Fruit fly (Drosophila melanogaster) whole organism, adult: Measurements from ENCODE around the gene Datp.

ENCODE experiments used
- CG11617 ChIP-seq: fragments of 200-800 bp; sonication (Bioruptor generic); optimal IDR thresholded peaks from 2 replicates; lab custom pipeline; 2017; ENCODE audit warnings: mild to moderate bottlenecking, missing biosample characterization, missing genetic modification reagents, missing genetic modification characterization
- CG12768 ChIP-seq: fragments of 200-800 bp; sonication (Bioruptor generic); optimal IDR thresholded peaks from 2 replicates; lab custom pipeline; 2017; ENCODE audit warnings: missing biosample characterization, missing genetic modification characterization, mild to moderate bottlenecking, moderate library complexity, missing genetic modification reagents
- CG14711 ChIP-seq: fragments of 200-800 bp; sonication (Bioruptor generic); optimal IDR thresholded peaks from 2 replicates; lab custom pipeline; 2018; ENCODE audit warnings: missing biosample characterization, mild to moderate bottlenecking, missing genetic modification characterization, moderate library complexity
- CG1620 ChIP-seq: fragments of 200-800 bp; sonication (Bioruptor generic); optimal IDR thresholded peaks from 2 replicates; lab custom pipeline; 2016; ENCODE audit warnings: missing biosample characterization, missing genetic modification characterization
- CG33017 ChIP-seq: fragments of 200-800 bp; sonication (Bioruptor generic); optimal IDR thresholded peaks from 2 replicates; lab custom pipeline; 2018; ENCODE audit warnings: missing biosample characterization, mild to moderate bottlenecking, missing genetic modification characterization, moderate library complexity
- CG5204 ChIP-seq: fragments of 200-800 bp; sonication (Bioruptor generic); optimal IDR thresholded peaks from 2 replicates; lab custom pipeline; 2016; ENCODE audit warnings: missing biosample characterization, missing genetic modification characterization
- CG7045 ChIP-seq: fragments of 200-800 bp; sonication (Bioruptor generic); optimal IDR thresholded peaks from 2 replicates; lab custom pipeline; 2017; ENCODE audit warnings: missing biosample characterization, mild to moderate bottlenecking, missing genetic modification characterization
- CG7101 ChIP-seq: fragments of 200-800 bp; sonication (Bioruptor generic); optimal IDR thresholded peaks from 2 replicates; lab custom pipeline; 2018; ENCODE audit warnings: missing biosample characterization, mild to moderate bottlenecking, missing genetic modification characterization, moderate library complexity
- Clk ChIP-seq: fragments of 200-800 bp; sonication (Bioruptor generic); optimal IDR thresholded peaks from 2 replicates; lab custom pipeline; 2017; ENCODE audit warnings: missing biosample characterization, missing genetic modification characterization
- Crg-1 ChIP-seq: fragments of 200-800 bp; sonication (Bioruptor generic); optimal IDR thresholded peaks from 2 replicates; lab custom pipeline; 2016; ENCODE audit warnings: missing biosample characterization, missing genetic modification characterization
- Hr96 ChIP-seq: fragments of 200-800 bp; sonication (Bioruptor generic); optimal IDR thresholded peaks from 2 replicates; lab custom pipeline; 2016; ENCODE audit warnings: missing biosample characterization, missing genetic modification characterization
- Mnt ChIP-seq: fragments of 200-800 bp; sonication (Bioruptor generic); optimal IDR thresholded peaks from 2 replicates; lab custom pipeline; 2016; ENCODE audit warnings: missing biosample characterization, mild to moderate bottlenecking, missing genetic modification characterization
- bab1 ChIP-seq: fragments of 200-800 bp; sonication (Bioruptor generic); optimal IDR thresholded peaks from 3 replicates; lab custom pipeline; 2019; ENCODE audit warnings: missing biosample characterization, mild to moderate bottlenecking, missing genetic modification characterization, moderate library complexity
- cic ChIP-seq: fragments of 200-800 bp; sonication (Bioruptor generic); optimal IDR thresholded peaks from 2 replicates; lab custom pipeline; 2017; ENCODE audit warnings: missing biosample characterization, mild to moderate bottlenecking, missing genetic modification characterization, moderate library complexity
- cnc ChIP-seq, 2 experiments: fragments of >200 bp; optimal IDR thresholded peaks; 2 replicates each; lab custom pipeline; 2017
- kay ChIP-seq: fragments of 200-800 bp; sonication (Bioruptor generic); peaks from one replicate; lab custom pipeline; 2016; ENCODE audit warnings: missing biosample characterization, missing genetic modification characterization, borderline replicate concordance
- ovo ChIP-seq: fragments of 200-800 bp; sonication (Bioruptor generic); optimal IDR thresholded peaks from 2 replicates; lab custom pipeline; 2016; ENCODE audit warnings: missing biosample characterization, missing genetic modification characterization
- pad ChIP-seq: fragments of 200-800 bp; sonication (Bioruptor generic); optimal IDR thresholded peaks from 3 replicates; lab custom pipeline; 2017; ENCODE audit warnings: missing biosample characterization, missing genetic modification characterization, mild to moderate bottlenecking, moderate library complexity, missing genetic modification reagents
- tj ChIP-seq: fragments of 200-800 bp; sonication (Bioruptor generic); optimal IDR thresholded peaks from 3 replicates; lab custom pipeline; 2017; ENCODE audit warnings: missing biosample characterization, mild to moderate bottlenecking, missing genetic modification characterization, moderate library complexity
- toe ChIP-seq: fragments of 200-800 bp; sonication (Bioruptor generic); optimal IDR thresholded peaks from 2 replicates; lab custom pipeline; 2016; ENCODE audit warnings: missing biosample characterization, missing genetic modification characterization

The Datp gene

dm6 chr2L:9938631-9939256 lies at the start of gene Datp, which contains the start of gene CG4619:
Gene Datp (minus strand): TSS chr2L:9938790.
Gene CG4619 (plus strand): TSS chr2L:9938863.
- peak; percentile 13 for TF ChIP-seq CG7045 (GFP tag; lab: Kevin White, UChicago)
- TF ChIP-seq CG33017, result peak; percentile 32
- TF ChIP-seq tj (GFP tag; lab: Kevin White, UChicago), result no peak
- peak; percentile 84 for TF ChIP-seq Crg-1
- no peak for TF ChIP-seq kay
- peak; percentile 39 for TF ChIP-seq cic (GFP tag; lab: Kevin White, UChicago)
- peak; percentile 77 for TF ChIP-seq pad (GFP tag; lab: Kevin White, UChicago)
- TF ChIP-seq CG5204 (GFP tag; lab: Kevin White, UChicago), result no peak
- peak; percentile 59 for TF ChIP-seq toe (GFP tag; lab: Kevin White, UChicago)
- peak; percentile 82 for TF ChIP-seq CG7101 (tag; lab: Kevin White, UChicago)
- TF ChIP-seq CG11617 (GFP tag; lab: Kevin White, UChicago), result peak; percentile 45
- TF ChIP-seq ovo (GFP tag; lab: Kevin White, UChicago), result peak; percentile 39
- TF ChIP-seq CG12768 (GFP tag; lab: Kevin White, UChicago), result peak; percentile 64
- no peak for TF ChIP-seq Clk (GFP tag; lab: Kevin White, UChicago)
- peak; percentile 66 for TF ChIP-seq Hr96
- TF ChIP-seq CG14711, result peak; percentile 67
- peak; percentile 83 for TF ChIP-seq CG1620 (GFP tag; lab: Kevin White, UChicago)
- no peak for TF ChIP-seq cnc (optimal IDR thresholded peaks at IDR 0.05; lab: Kevin White, UChicago)
- peak; percentile 47 for TF ChIP-seq bab1
- TF ChIP-seq Mnt, result peak; percentile 84

- TF ChIP-seq CG7101 (tag; lab: Kevin White, UChicago) (no peak), CG1620 (GFP tag; lab: Kevin White, UChicago) (no peak), kay (no peak), cnc (optimal IDR thresholded peaks at IDR 0.05; lab: Kevin White, UChicago) (no peak), CG7045 (GFP tag; lab: Kevin White, UChicago) (no peak), CG11617 (GFP tag; lab: Kevin White, UChicago) (no peak), toe (GFP tag; lab: Kevin White, UChicago) (no peak), Crg-1 (no peak), Clk (GFP tag; lab: Kevin White, UChicago) (no peak), CG33017 (no peak), cic (GFP tag; lab: Kevin White, UChicago) (no peak), CG12768 (GFP tag; lab: Kevin White, UChicago) (no peak), CG14711 (no peak), CG5204 (GFP tag; lab: Kevin White, UChicago) (no peak), tj (GFP tag; lab: Kevin White, UChicago) (peak; percentile 34), ovo (GFP tag; lab: Kevin White, UChicago) (no peak), pad (GFP tag; lab: Kevin White, UChicago) (peak; percentile 12), Hr96 (no peak), bab1 (peak; percentile 71), Mnt (no peak)
These were observed 48.1 kb upstream of the Datp start for dm6 chr2L:9986402-9987350.

dm6 chr2L:9984078-9984772 lies 45.6 kb upstream of the Datp start, which contains the start of gene bib:
Gene bib (plus strand): TSS chr2L:9984645.
- TF ChIP-seq cnc (optimal IDR thresholded peaks at IDR 0.05; lab: Kevin White, UChicago) (no peak), tj (GFP tag; lab: Kevin White, UChicago) (no peak), CG11617 (GFP tag; lab: Kevin White, UChicago) (no peak), kay (no peak), pad (GFP tag; lab: Kevin White, UChicago) (no peak), CG7045 (GFP tag; lab: Kevin White, UChicago) (no peak), Hr96 (no peak), CG12768 (GFP tag; lab: Kevin White, UChicago) (peak; percentile 39), Crg-1 (no peak)

- TF ChIP-seq CG33017 (no peak), cnc (optimal IDR thresholded peaks at IDR 0.05; lab: Kevin White, UChicago) (no peak), Clk (GFP tag; lab: Kevin White, UChicago) (no peak), tj (GFP tag; lab: Kevin White, UChicago) (no peak), Crg-1 (no peak), Hr96 (no peak), cic (GFP tag; lab: Kevin White, UChicago) (no peak), CG12768 (GFP tag; lab: Kevin White, UChicago) (no peak), pad (GFP tag; lab: Kevin White, UChicago) (no peak), bab1 (no peak)
These were observed 43.9 kb upstream of the Datp start for dm6 chr2L:9982516-9982915.

- TF ChIP-seq Crg-1, result no peak
- no peak for TF ChIP-seq CG5204 (GFP tag; lab: Kevin White, UChicago)
- no peak for TF ChIP-seq cic (GFP tag; lab: Kevin White, UChicago)
- no peak for TF ChIP-seq toe (GFP tag; lab: Kevin White, UChicago)
- TF ChIP-seq ovo (GFP tag; lab: Kevin White, UChicago), result no peak
- TF ChIP-seq cnc (optimal IDR thresholded peaks at IDR 0.05; lab: Kevin White, UChicago), result no peak
- no peak for TF ChIP-seq Mnt
- no peak for TF ChIP-seq CG7045 (GFP tag; lab: Kevin White, UChicago)
- no peak for TF ChIP-seq Clk (GFP tag; lab: Kevin White, UChicago)
- no peak for TF ChIP-seq pad (GFP tag; lab: Kevin White, UChicago)
- no peak for TF ChIP-seq kay
- TF ChIP-seq bab1, result no peak
These were observed 43.2 kb upstream of the Datp start for dm6 chr2L:9981809-9982208.
